Fruit fly (Drosophila melanogaster): ENCODE measurements around the gene Polr2J.
A peak's percentile ranks its signal among the peaks of the same experiment; 100 is the strongest.

Polr2J gene

DNA sequence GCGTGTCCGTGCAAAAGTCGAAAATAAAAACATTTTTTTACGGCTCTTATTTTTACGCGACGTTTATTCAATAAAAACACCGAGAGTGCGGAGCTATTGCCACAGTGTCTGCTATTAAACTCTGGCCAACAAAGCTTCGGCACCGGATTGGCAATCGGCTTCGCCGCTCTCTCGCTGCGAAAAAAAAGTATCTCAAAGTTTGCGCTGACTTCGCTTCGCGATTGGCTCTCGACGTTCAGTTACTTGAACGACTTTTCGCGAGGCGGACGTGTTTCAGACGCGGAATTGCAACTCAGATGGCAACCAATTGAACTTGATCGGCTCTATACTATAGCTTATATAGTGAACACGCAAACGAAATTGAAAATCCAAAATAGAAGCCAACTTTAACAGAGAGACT is 21.1 kb downstream of the Polr2J start (continued):
- TF ChIP-seq CG16779 (tag; optimal IDR thresholded peaks at IDR 0.05) (peak; percentile 43), vri (GFP tag; optimal IDR thresholded peaks at IDR 0.05) (peak; percentile 74), pdm3 (GFP tag; optimal IDR thresholded peaks at IDR 0.05) (no peak), Gug (GFP tag; IDR thresholded peaks at IDR 0.05) (no peak), CG8119 (GFP tag; IDR thresholded peaks at IDR 0.05) (peak; percentile 56; the same call in 2 of the 3 replicates), CG11294 (GFP tag; IDR thresholded peaks at IDR 0.05) (no peak; the same call in 1 of the 2 replicates), fkh (GFP tag; optimal IDR thresholded peaks at IDR 0.05) (peak; percentile 40), CG6854 (GFP tag; optimal IDR thresholded peaks at IDR 0.05) (peak; percentile 60), achi (GFP tag; optimal IDR thresholded peaks at IDR 0.05) (no peak), CG8319 (GFP tag; optimal IDR thresholded peaks at IDR 0.05) (no peak), net (GFP tag; optimal IDR thresholded peaks at IDR 0.05) (peak; percentile 41), Hr39 (GFP tag; optimal IDR thresholded peaks at IDR 0.05) (no peak), Hr4 (GFP tag; optimal IDR thresholded peaks at IDR 0.05) (no peak), CG15336 (GFP tag; IDR thresholded peaks at IDR 0.05) (no peak), salr (GFP tag; optimal IDR thresholded peaks at IDR 0.05) (peak in 1 of 2 experiments; percentile 38), CG3919 (GFP tag; optimal IDR thresholded peaks at IDR 0.05) (peak; percentile 36), CG6808 (GFP tag; optimal IDR thresholded peaks at IDR 0.05) (peak; percentile 49), Eip78C (GFP tag) (peak; percentile 65), dac (GFP tag; optimal IDR thresholded peaks at IDR 0.05) (no peak), CG11762 (GFP tag; optimal IDR thresholded peaks at IDR 0.05; ENCODE audit: insufficient read depth) (no peak), CG7368 (GFP tag; optimal IDR thresholded peaks at IDR 0.05) (no peak), topi (GFP tag; optimal IDR thresholded peaks at IDR 0.05) (peak; percentile 20), ss (GFP tag; optimal IDR thresholded peaks at IDR 0.05) (peak; percentile 60 to 74), Blimp-1 (GFP tag; optimal IDR thresholded peaks at IDR 0.05) (peak; percentile 46), Sox15 (GFP tag; optimal IDR thresholded peaks at IDR 0.05) (no peak), CG31627 (GFP tag; optimal IDR thresholded peaks at IDR 0.05) (no peak), CG34406 (GFP tag; optimal IDR thresholded peaks at IDR 0.05) (no peak), CG6163 (GFP tag; IDR thresholded peaks at IDR 0.05) (peak; percentile 81; the same call in 2 of the 3 replicates), Met (GFP tag; optimal IDR thresholded peaks at IDR 0.05) (no peak), OdsH (GFP tag; optimal IDR thresholded peaks at IDR 0.05) (no peak), eg (GFP tag; IDR thresholded peaks at IDR 0.05) (no peak; the same call in 2 of the 3 replicates), cyc (GFP tag; optimal IDR thresholded peaks at IDR 0.05) (no peak), lz (GFP tag; optimal IDR thresholded peaks at IDR 0.05) (no peak), Sox102F (GFP tag; optimal IDR thresholded peaks at IDR 0.05) (peak; percentile 50), dsx (GFP tag; optimal IDR thresholded peaks at IDR 0.05; ENCODE audit: poor library complexity, severe bottlenecking) (no peak), Lpt (GFP tag; optimal IDR thresholded peaks at IDR 0.05) (peak; percentile 37)

- no peak for TF ChIP-seq Sox15 (GFP tag; optimal IDR thresholded peaks at IDR 0.05)
- peak; percentile 72 for TF ChIP-seq fkh (GFP tag; optimal IDR thresholded peaks at IDR 0.05)
- TF ChIP-seq CG6808 (GFP tag; optimal IDR thresholded peaks at IDR 0.05): no peak
- peak; percentile 1 for TF ChIP-seq esn (GFP tag; optimal IDR thresholded peaks at IDR 0.05)
- peak; percentile 64 for TF ChIP-seq vri (GFP tag; optimal IDR thresholded peaks at IDR 0.05)
Measured at dm6 chr2L:17387735-17388367, 22.4 kb downstream of the Polr2J start.

dm6 chr2L:17385221-17385529 is 25.0 kb downstream of the Polr2J start:
- TF ChIP-seq acj6 (GFP tag; optimal IDR thresholded peaks at IDR 0.05) (peak; percentile 72), OdsH (GFP tag; optimal IDR thresholded peaks at IDR 0.05) (peak; percentile 82), Hr39 (GFP tag; optimal IDR thresholded peaks at IDR 0.05) (peak; percentile 42), CG9139 (GFP tag; optimal IDR thresholded peaks at IDR 0.05) (peak; percentile 98), esn (GFP tag; optimal IDR thresholded peaks at IDR 0.05) (peak; percentile 74), CG34406 (GFP tag; optimal IDR thresholded peaks at IDR 0.05) (peak; percentile 90), fd59A (GFP tag; optimal IDR thresholded peaks at IDR 0.05) (peak; percentile 91), svp (GFP tag) (peak; percentile 81), dsx (GFP tag; optimal IDR thresholded peaks at IDR 0.05; ENCODE audit: poor library complexity, severe bottlenecking) (peak; percentile 97), net (GFP tag; optimal IDR thresholded peaks at IDR 0.05) (peak; percentile 96), fkh (GFP tag; optimal IDR thresholded peaks at IDR 0.05) (peak; percentile 81), vri (GFP tag; optimal IDR thresholded peaks at IDR 0.05) (peak; percentile 75), CG6792 (GFP tag; optimal IDR thresholded peaks at IDR 0.05) (peak; percentile 73), Gug (GFP tag; IDR thresholded peaks at IDR 0.05) (peak; percentile 75), CG8119 (GFP tag; IDR thresholded peaks at IDR 0.05) (peak; percentile 89), Hr4 (GFP tag; optimal IDR thresholded peaks at IDR 0.05) (peak; percentile 56), CG15336 (GFP tag; IDR thresholded peaks at IDR 0.05) (peak; percentile 90), cyc (GFP tag; optimal IDR thresholded peaks at IDR 0.05) (peak; percentile 17), Lpt (GFP tag; optimal IDR thresholded peaks at IDR 0.05) (peak; percentile 87), lz (GFP tag; optimal IDR thresholded peaks at IDR 0.05) (peak; percentile 49), CG11902 (GFP tag; optimal IDR thresholded peaks at IDR 0.05) (no peak), CG32006 (GFP tag; optimal IDR thresholded peaks at IDR 0.05) (peak; percentile 82), pdm3 (GFP tag; optimal IDR thresholded peaks at IDR 0.05) (peak; percentile 87), CG6276 (GFP tag; optimal IDR thresholded peaks at IDR 0.05) (peak; percentile 92), CG6163 (GFP tag; IDR thresholded peaks at IDR 0.05) (peak; percentile 98), CG6808 (GFP tag; optimal IDR thresholded peaks at IDR 0.05) (peak; percentile 98), CG3919 (GFP tag; optimal IDR thresholded peaks at IDR 0.05) (peak; percentile 84)

All from whole organism, prepupa.